Worm (Caenorhabditis elegans): ENCODE measurements around the gene F53E10.6.

ce11 chrV:2580598-2580997 lies 22.3 kb downstream of the F53E10.6 start, which contains the start of gene C29G2.3:
- TF ChIP-seq F49E8.2 (tag; optimal IDR thresholded peaks at IDR 0.05; ENCODE audit: insufficient read depth), result no peak
- no peak for TF ChIP-seq ama-1 (optimal IDR thresholded peaks at IDR 0.05)
- TF ChIP-seq ama-1 (GFP tag; optimal IDR thresholded peaks at IDR 0.05), result no peak
- TF ChIP-seq lin-40 (tag; optimal IDR thresholded peaks at IDR 0.05), result no peak
- TF ChIP-seq zim-3 (tag; optimal IDR thresholded peaks at IDR 0.05), result no peak
- no peak for TF ChIP-seq ceh-40 (GFP tag; IDR thresholded peaks at IDR 0.05)
- TF ChIP-seq dox-1 (GFP tag; IDR thresholded peaks at IDR 0.05), result no peak
- TF ChIP-seq snpc-4 (GFP tag; optimal IDR thresholded peaks at IDR 0.05), result no peak
- TF ChIP-seq snpc-4 (tag; optimal IDR thresholded peaks at IDR 0.05), result no peak
- no peak for TF ChIP-seq ztf-28 (GFP tag; IDR thresholded peaks at IDR 0.05)
- no peak for TF ChIP-seq ztf-6 (GFP tag; IDR thresholded peaks at IDR 0.05)
- TF ChIP-seq B0035.1 (tag; optimal IDR thresholded peaks at IDR 0.05), result no peak
- TF ChIP-seq ztf-18 (tag; optimal IDR thresholded peaks at IDR 0.05), result no peak

Data from whole organism, young adult.